Fruit fly (Drosophila melanogaster) whole organism, embryonic: Measurements from ENCODE around the gene CG3222.

Experiments used
- CG11247 ChIP-seq: fragments of 200-800 bp; sonication (Bioruptor generic); IDR thresholded peaks from 2 replicates; pipeline ENCODE4 v1.3.6; 2022; ENCODE audit warnings: missing biosample characterization, missing genetic modification characterization
- CG14710 ChIP-seq: fragments of 200-800 bp; sonication (Bioruptor generic); optimal IDR thresholded peaks from 3 replicates; lab custom pipeline; 2019; ENCODE audit warnings: missing biosample characterization, mild to moderate bottlenecking, missing genetic modification characterization, moderate library complexity
- CG31441 ChIP-seq: fragments of 200-800 bp; sonication (Bioruptor generic); IDR thresholded peaks from 2 replicates; pipeline ENCODE4 v1.3.6; 2022; ENCODE audit warnings: missing biosample characterization, missing genetic modification characterization
- Med ChIP-seq: fragments of 200-800 bp; sonication (Bioruptor generic); peaks from one replicate; lab custom pipeline; 2016; ENCODE audit warnings: missing biosample characterization, missing genetic modification characterization, mild to moderate bottlenecking, inconsistent platforms, moderate library complexity
- Mes4 ChIP-seq: fragments of 200-800 bp; sonication (Bioruptor generic); optimal IDR thresholded peaks from 2 replicates; lab custom pipeline; 2016; ENCODE audit warnings: missing biosample characterization, missing genetic modification characterization
- da ChIP-seq: fragments of 200-800 bp; sonication (Bioruptor generic); optimal IDR thresholded peaks from 2 replicates; lab custom pipeline; 2016; ENCODE audit warnings: missing biosample characterization, missing genetic modification characterization
- insv ChIP-seq, 2 experiments: fragments of 200-800 bp; sonication (Bioruptor generic); optimal IDR thresholded peaks; 3 replicates each; lab custom pipeline; 2016 to 2018; ENCODE audit warnings: missing biosample characterization in 2 of 2, missing genetic modification characterization in 2 of 2

dm6 chr3L:9638971-9639370 is 40.2 kb downstream of the CG3222 start, which contains the start of gene CG18179:
- TF ChIP-seq CG31441 (GFP tag; lab: Robert Waterston, UW) (no peak), Med (no peak), da (GFP tag; lab: Kevin White, UChicago) (no peak), CG14710 (tag; lab: Kevin White, UChicago) (no peak), Mes4 (no peak), insv (GFP tag; optimal IDR thresholded peaks at IDR 0.05; lab: Kevin White, UChicago) (no peak), CG11247 (GFP tag; lab: Robert Waterston, UW) (no peak)
